Worm (Caenorhabditis elegans) whole organism, L4 larva: ENCODE measurements around the gene cyy-1.

Experiments used
- F26F4.8 ChIP-seq: fragments of 200-800 bp; sonication (Bioruptor generic); conservative IDR thresholded peaks from 2 replicates; pipeline ENCODE4 v1.3.6; 2022; ENCODE audit warnings: missing genetic modification characterization, missing compliant biosample characterization
- Y105C5A.15 ChIP-seq: fragments of 200-800 bp; sonication (Bioruptor generic); IDR thresholded peaks from 2 replicates; pipeline ENCODE4 v1.3.6; 2022; ENCODE audit warnings: missing genetic modification characterization, missing compliant biosample characterization
- ZK546.5 ChIP-seq, 2 experiments: sonication (generic microtip); optimal IDR thresholded peaks; 2 replicates each; lab custom pipeline; 2017; ENCODE audit warnings: missing biosample characterization in 2 of 2, missing genetic modification characterization in 2 of 2
- aha-1 ChIP-seq: fragments of 150-350 bp; peaks from one replicate; lab custom pipeline; 2014; ENCODE audit warnings: missing biosample characterization, missing genetic modification characterization
- attf-4 ChIP-seq: sonication (generic microtip); optimal IDR thresholded peaks from 3 replicates; lab custom pipeline; 2017; ENCODE audit warnings: missing biosample characterization, missing genetic modification characterization
- ceh-32 ChIP-seq: sonication (generic microtip); optimal IDR thresholded peaks from 2 replicates; lab custom pipeline; 2016; ENCODE audit warnings: mild to moderate bottlenecking, missing genetic modification characterization, missing compliant biosample characterization; ENCODE audit not compliant: poor library complexity
- ceh-62 ChIP-seq: sonication (generic microtip); optimal IDR thresholded peaks from 2 replicates; lab custom pipeline; 2017; ENCODE audit warnings: missing biosample characterization, missing genetic modification characterization
- ceh-82 ChIP-seq: sonication (generic microtip); optimal IDR thresholded peaks from 2 replicates; lab custom pipeline; 2017; ENCODE audit warnings: missing biosample characterization, missing genetic modification characterization
- daf-16 ChIP-seq, 3 experiments: sonication (generic microtip); optimal IDR thresholded peaks; 2 replicates each; lab custom pipeline; 2016 to 2017; ENCODE audit warnings: missing genetic modification characterization in 3 of 3, missing genetic modification reagents in 3 of 3, mild to moderate bottlenecking in 2 of 3, missing compliant biosample characterization in 2 of 3, missing biosample characterization in 1 of 3, moderate library complexity in 1 of 3
- dmd-8 ChIP-seq: fragments of 200-800 bp; sonication (Bioruptor generic); IDR thresholded peaks from 2 replicates; pipeline ENCODE4 v1.3.6; 2022; ENCODE audit warnings: missing genetic modification characterization, missing compliant biosample characterization
- dpl-1 ChIP-seq: fragments of 150-350 bp; optimal IDR thresholded peaks from 2 replicates; lab custom pipeline; 2014; ENCODE audit warnings: missing biosample characterization, missing genetic modification reagents, missing genetic modification characterization
- duxl-1 ChIP-seq: sonication (generic microtip); optimal IDR thresholded peaks from 2 replicates; lab custom pipeline; 2016; ENCODE audit warnings: mild to moderate bottlenecking, missing genetic modification characterization, moderate library complexity, missing compliant biosample characterization; ENCODE audit not compliant: poor library complexity
- egl-43 ChIP-seq: fragments of 200-800 bp; sonication (Bioruptor generic); IDR thresholded peaks from 2 replicates; pipeline ENCODE4 v1.3.6; 2022; ENCODE audit warnings: missing genetic modification reagents, missing genetic modification characterization, missing compliant biosample characterization
- fkh-10 ChIP-seq: fragments of 150-350 bp; optimal IDR thresholded peaks from 2 replicates; lab custom pipeline; 2014; ENCODE audit warnings: missing biosample characterization, missing genetic modification reagents, missing genetic modification characterization
- gei-8 ChIP-seq: fragments of 200-800 bp; sonication (Bioruptor generic); optimal IDR thresholded peaks from 2 replicates; lab custom pipeline; 2018; ENCODE audit warnings: mild to moderate bottlenecking, missing genetic modification characterization, missing compliant biosample characterization
- hlh-30 ChIP-seq: sonication (generic microtip); optimal IDR thresholded peaks from 2 replicates; lab custom pipeline; 2017; ENCODE audit warnings: antibody characterized with exemption, mild to moderate bottlenecking, missing genetic modification characterization, missing compliant biosample characterization; ENCODE audit not compliant: insufficient read depth
- lin-38 ChIP-seq: fragments of 200-800 bp; sonication (Bioruptor generic); IDR thresholded peaks from 2 replicates; pipeline ENCODE4 v1.3.6; 2022; ENCODE audit warnings: missing genetic modification reagents, missing genetic modification characterization, missing compliant biosample characterization
- lin-39 ChIP-seq: fragments of 150-350 bp; optimal IDR thresholded peaks from 2 replicates; lab custom pipeline; 2014; ENCODE audit warnings: missing biosample characterization, missing genetic modification reagents, missing genetic modification characterization
- madf-9 ChIP-seq: fragments of 200-800 bp; sonication (Bioruptor generic); conservative IDR thresholded peaks from 2 replicates; pipeline ENCODE4 v1.3.6; 2022; ENCODE audit warnings: missing genetic modification reagents, missing genetic modification characterization, missing compliant biosample characterization
- mdl-1 ChIP-seq, 2 experiments: fragments of 150-350 bp in 1 of 2; sonication (generic microtip) in 1 of 2; optimal IDR thresholded peaks; 2 replicates each; lab custom pipeline; 2014 to 2017; ENCODE audit warnings: missing biosample characterization in 2 of 2, missing genetic modification characterization in 2 of 2
- nhr-11 ChIP-seq: fragments of 150-350 bp; optimal IDR thresholded peaks from 2 replicates; lab custom pipeline; 2014; ENCODE audit warnings: missing biosample characterization, missing genetic modification characterization
- nhr-111 ChIP-seq: fragments of 200-800 bp; sonication (Bioruptor generic); optimal IDR thresholded peaks from 2 replicates; lab custom pipeline; 2018; ENCODE audit warnings: mild to moderate bottlenecking, missing genetic modification characterization, missing compliant biosample characterization
- nhr-41 ChIP-seq: fragments of 200-800 bp; sonication (Bioruptor generic); IDR thresholded peaks from 2 replicates; pipeline ENCODE4 v1.3.6; 2022; ENCODE audit warnings: missing genetic modification reagents, missing genetic modification characterization, missing compliant biosample characterization
- nhr-42 ChIP-seq: fragments of 200-800 bp; sonication (Bioruptor generic); IDR thresholded peaks from 2 replicates; pipeline ENCODE4 v1.3.6; 2022; ENCODE audit warnings: missing genetic modification characterization, missing compliant biosample characterization
- nhr-77 ChIP-seq: fragments of 150-350 bp; optimal IDR thresholded peaks from 2 replicates; lab custom pipeline; 2014; ENCODE audit warnings: missing biosample characterization, missing genetic modification characterization
- tag-97 ChIP-seq: fragments of 200-800 bp; sonication (Bioruptor generic); IDR thresholded peaks from 2 replicates; pipeline ENCODE4 v1.3.6; 2022; ENCODE audit warnings: missing genetic modification characterization, missing compliant biosample characterization
- vab-7 ChIP-seq: fragments of 200-800 bp; sonication (Bioruptor generic); IDR thresholded peaks from 2 replicates; pipeline ENCODE4 v1.3.6; 2022; ENCODE audit warnings: missing genetic modification reagents, missing genetic modification characterization, missing compliant biosample characterization
- zag-1 ChIP-seq: fragments of 150-350 bp; optimal IDR thresholded peaks from 2 replicates; lab custom pipeline; 2014; ENCODE audit warnings: missing biosample characterization, missing genetic modification characterization
- zfp-2 ChIP-seq: sonication (generic microtip); optimal IDR thresholded peaks from 2 replicates; lab custom pipeline; 2016; ENCODE audit warnings: mild to moderate bottlenecking, missing genetic modification characterization, missing compliant biosample characterization
- zfp-3 ChIP-seq: fragments of 200-800 bp; sonication (Bioruptor generic); conservative IDR thresholded peaks from 2 replicates; pipeline ENCODE4 v1.3.6; 2022; ENCODE audit warnings: missing genetic modification reagents, missing genetic modification characterization, missing compliant biosample characterization

The cyy-1 gene

ce11 chrIII:8449160-8449807 is 43.6 kb downstream of the cyy-1 start, which contains the start of gene mrpl-32 (continued):
- TF ChIP-seq dpl-1 (GFP tag; lab: Kevin White, UChicago) (peak; percentile 9), nhr-77 (no peak), Y105C5A.15 (GFP tag; lab: Robert Waterston, UW) (no peak), nhr-111 (GFP tag; lab: Kevin White, UChicago) (peak; percentile 2), mdl-1 (tag; optimal IDR thresholded peaks at IDR 0.05; lab: Kevin White, UChicago) (no peak), tag-97 (GFP tag; lab: Robert Waterston, UW) (no peak), nhr-11 (tag; lab: Kevin White, UChicago) (no peak), attf-4 (tag; lab: Kevin White, UChicago) (no peak), madf-9 (GFP tag; lab: Robert Waterston, UW) (no peak)

- TF ChIP-seq hlh-30 (tag; lab: Kevin White, UChicago) (peak; percentile 20), zfp-2 (no peak), duxl-1 (peak; percentile 27), egl-43 (GFP tag; lab: Robert Waterston, UW) (no peak), daf-16 (GFP tag; optimal IDR thresholded peaks at IDR 0.05; lab: Kevin White, UChicago) (no peak), daf-16 (tag; optimal IDR thresholded peaks at IDR 0.05; lab: Kevin White, UChicago) (peak; percentile 54), dmd-8 (GFP tag; lab: Robert Waterston, UW) (no peak), lin-38 (peak; percentile 42; the same call in 1 of the 2 replicates)
Observed at ce11 chrIII:8450494-8450893, 44.8 kb downstream of the cyy-1 start.

ce11 chrIII:8451181-8451580 is 45.5 kb downstream of the cyy-1 start:
- TF ChIP-seq lin-39 (tag; lab: Kevin White, UChicago) (no peak), gei-8 (GFP tag; lab: Kevin White, UChicago) (no peak), nhr-42 (no peak), nhr-41 (GFP tag; lab: Robert Waterston, UW) (no peak), F26F4.8 (no peak), zag-1 (no peak)

- TF ChIP-seq ceh-32 (tag; lab: Kevin White, UChicago) (no peak), vab-7 (GFP tag; lab: Robert Waterston, UW) (no peak), ZK546.5 (tag; optimal IDR thresholded peaks at IDR 0.05; lab: Kevin White, UChicago) (no peak), fkh-10 (GFP tag; lab: Kevin White, UChicago) (no peak), ceh-62 (no peak), ceh-82 (tag; lab: Kevin White, UChicago) (no peak), zfp-3 (GFP tag; lab: Robert Waterston, UW) (no peak), aha-1 (tag; lab: Kevin White, UChicago) (peak; percentile 69)
Observed at ce11 chrIII:8457605-8458004, 51.9 kb downstream of the cyy-1 start.
